Worm (Caenorhabditis elegans) whole organism, early embryonic: ENCODE data around the gene cdc-50.B.
"Not testable (repeated sequence)": the region's sequence is repeated elsewhere in the genome, so short reads cannot be mapped to it uniquely, and the experiment has no call there.

Source experiments
- B0310.2 ChIP-seq: sonication (generic microtip); optimal IDR thresholded peaks from 2 replicates; lab custom pipeline; 2016; ENCODE audit warnings: mild to moderate bottlenecking, missing genetic modification characterization, missing compliant biosample characterization
- F13C5.2 ChIP-seq: sonication (generic microtip); optimal IDR thresholded peaks from 2 replicates; lab custom pipeline; 2017; ENCODE audit warnings: mild to moderate bottlenecking, missing genetic modification characterization, inconsistent platforms, missing compliant biosample characterization
- aly-1 ChIP-seq: sonication (generic microtip); optimal IDR thresholded peaks from 2 replicates; lab custom pipeline; 2016; ENCODE audit warnings: missing genetic modification characterization, missing compliant biosample characterization
- ama-1 ChIP-seq: fragments of 150-350 bp; optimal IDR thresholded peaks from 2 replicates; lab custom pipeline; 2014
- ceh-13 ChIP-seq: fragments of 200-800 bp; sonication (Bioruptor generic); optimal IDR thresholded peaks from 2 replicates; lab custom pipeline; 2018; ENCODE audit warnings: mild to moderate bottlenecking, missing genetic modification characterization, missing compliant biosample characterization
- ceh-36 ChIP-seq: sonication (generic microtip); optimal IDR thresholded peaks from 2 replicates; lab custom pipeline; 2016; ENCODE audit warnings: missing genetic modification characterization, inconsistent platforms, missing compliant biosample characterization
- ets-7 ChIP-seq: sonication (generic microtip); optimal IDR thresholded peaks from 2 replicates; lab custom pipeline; 2016; ENCODE audit warnings: missing genotype, missing genetic modification characterization, missing compliant biosample characterization
- flt-1 ChIP-seq: fragments of 200-800 bp; sonication (Bioruptor generic); IDR thresholded peaks from 2 replicates; pipeline ENCODE4 v1.3.6; 2022; ENCODE audit warnings: missing genetic modification characterization, missing compliant biosample characterization
- hmbx-1 ChIP-seq: sonication (generic microtip); optimal IDR thresholded peaks from 2 replicates; lab custom pipeline; 2016; ENCODE audit warnings: mild to moderate bottlenecking, missing genetic modification characterization, missing compliant biosample characterization
- hmg-4 ChIP-seq: fragments of 200-800 bp; sonication (Bioruptor generic); optimal IDR thresholded peaks from 2 replicates; lab custom pipeline; 2018; ENCODE audit warnings: mild to moderate bottlenecking, missing genetic modification characterization, missing compliant biosample characterization
- hnd-1 ChIP-seq: sonication (generic microtip); optimal IDR thresholded peaks from 2 replicates; lab custom pipeline; 2016; ENCODE audit warnings: missing genetic modification characterization, missing compliant biosample characterization
- pes-1 ChIP-seq: fragments of 200-800 bp; sonication (Bioruptor generic); IDR thresholded peaks from 2 replicates; pipeline ENCODE4 v1.3.6; 2022; ENCODE audit warnings: missing genetic modification reagents, missing genetic modification characterization, missing compliant biosample characterization
- scrt-1 ChIP-seq: fragments of 200-800 bp; sonication (Bioruptor generic); IDR thresholded peaks from 2 replicates; pipeline ENCODE4 v1.3.6; 2022; ENCODE audit warnings: missing genetic modification characterization, missing compliant biosample characterization
- sea-1 ChIP-seq: fragments of 200-800 bp; sonication (Bioruptor generic); conservative IDR thresholded peaks from 2 replicates; pipeline ENCODE4 v1.3.6; 2022; ENCODE audit warnings: missing genetic modification characterization, missing compliant biosample characterization
- tbx-11 ChIP-seq: fragments of 200-800 bp; sonication (Bioruptor generic); IDR thresholded peaks from 2 replicates; pipeline ENCODE4 v1.3.6; 2022; ENCODE audit warnings: missing genetic modification characterization, missing compliant biosample characterization
- tbx-37 ChIP-seq: fragments of 200-800 bp; sonication (Bioruptor generic); conservative IDR thresholded peaks from 2 replicates; pipeline ENCODE4 v1.3.6; 2022; ENCODE audit warnings: missing genetic modification reagents, missing genetic modification characterization, missing compliant biosample characterization
- tra-4 ChIP-seq: sonication (generic microtip); optimal IDR thresholded peaks from 2 replicates; lab custom pipeline; 2017; ENCODE audit warnings: missing genetic modification characterization, missing compliant biosample characterization

Gene cdc-50.B

DNA sequence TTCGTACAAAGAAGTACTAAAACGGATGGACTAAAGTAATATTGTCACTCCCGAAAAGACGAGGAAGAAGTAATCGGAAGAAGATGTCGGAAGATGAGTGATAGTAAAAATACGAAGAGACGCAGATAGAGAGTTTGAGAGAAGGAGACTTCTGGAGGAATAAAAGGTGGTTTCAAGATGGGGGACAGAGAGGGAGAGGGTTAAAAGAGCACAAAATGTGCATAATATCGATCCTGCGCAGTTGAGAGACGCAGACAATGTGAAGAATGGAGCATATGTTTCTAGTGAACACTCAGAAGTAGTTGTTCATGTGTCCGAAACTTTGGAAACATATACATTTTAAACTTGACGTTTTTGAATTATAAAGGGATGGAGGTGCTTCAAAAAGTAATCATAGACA lies 2.2 kb upstream of the cdc-50.B start:
- TF ChIP-seq ceh-13 (GFP tag; lab: Kevin White, UChicago) (no peak), ceh-36 (no peak), tra-4 (tag; lab: Kevin White, UChicago) (no peak), pes-1 (GFP tag; lab: Robert Waterston, UW) (no peak), sea-1 (no peak), F13C5.2 (tag; lab: Kevin White, UChicago) (peak; percentile 9), flt-1 (GFP tag; lab: Robert Waterston, UW) (no peak), ets-7 (no peak), tbx-11 (GFP tag; lab: Robert Waterston, UW) (no peak)

DNA sequence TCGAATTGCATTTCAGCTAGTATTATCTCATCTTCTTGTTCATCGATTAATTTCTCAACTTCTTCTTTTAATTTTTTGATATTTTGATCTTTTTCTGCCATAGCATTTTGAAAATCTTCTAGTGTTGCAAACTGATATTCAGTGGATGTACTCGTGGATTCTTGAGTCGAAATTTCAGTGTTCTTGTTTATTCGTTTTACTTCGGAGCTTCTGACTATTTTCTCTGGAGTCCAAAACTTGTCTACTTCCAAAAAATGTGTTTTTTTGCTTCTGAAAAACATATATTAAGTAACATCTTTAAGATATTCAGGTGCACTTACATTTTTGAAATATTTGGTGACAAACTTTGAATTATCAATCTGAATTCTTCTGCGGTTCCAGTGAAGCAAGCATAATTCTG lies 4.9 kb downstream of the cdc-50.B start, which contains the start of gene F20C5.5:
F20C5.5 (minus strand) TSS at position 101 of the 400 bp plus-strand sequence.
- no peak for TF ChIP-seq ama-1 (lab: Kevin White, UChicago)
- TF ChIP-seq ets-7, result no peak
- no peak for TF ChIP-seq aly-1
- TF ChIP-seq flt-1 (GFP tag; lab: Robert Waterston, UW), result no peak
- no peak for TF ChIP-seq hnd-1

DNA sequence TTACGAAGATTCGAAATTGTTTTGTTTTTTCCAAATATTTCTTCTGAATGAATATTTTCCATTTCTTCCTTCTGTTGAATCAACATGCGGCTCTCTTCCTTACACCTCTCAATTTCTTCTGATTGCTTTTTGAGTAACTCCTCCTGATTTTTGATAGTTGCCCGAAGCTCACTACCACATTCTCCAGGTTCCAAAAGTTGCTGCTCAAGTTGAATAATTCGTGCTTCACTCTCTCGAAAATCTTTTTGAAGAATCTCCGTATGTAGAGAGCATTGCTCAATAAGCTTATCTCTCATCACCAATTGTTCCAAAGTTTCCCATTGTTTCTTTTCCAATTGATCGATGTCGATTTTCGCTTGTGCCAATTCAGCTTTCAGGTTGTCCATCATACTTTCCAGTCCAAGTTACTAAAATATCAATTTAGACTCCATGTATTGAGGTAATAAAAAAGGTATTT lies 8.2 kb downstream of the cdc-50.B start, which contains the start of gene F20C5.6:
F20C5.6 (minus strand) TSS at position 407 of the 457 bp plus-strand sequence.
- TF ChIP-seq sea-1 (no peak), ama-1 (lab: Kevin White, UChicago) (peak; percentile 93)

DNA sequence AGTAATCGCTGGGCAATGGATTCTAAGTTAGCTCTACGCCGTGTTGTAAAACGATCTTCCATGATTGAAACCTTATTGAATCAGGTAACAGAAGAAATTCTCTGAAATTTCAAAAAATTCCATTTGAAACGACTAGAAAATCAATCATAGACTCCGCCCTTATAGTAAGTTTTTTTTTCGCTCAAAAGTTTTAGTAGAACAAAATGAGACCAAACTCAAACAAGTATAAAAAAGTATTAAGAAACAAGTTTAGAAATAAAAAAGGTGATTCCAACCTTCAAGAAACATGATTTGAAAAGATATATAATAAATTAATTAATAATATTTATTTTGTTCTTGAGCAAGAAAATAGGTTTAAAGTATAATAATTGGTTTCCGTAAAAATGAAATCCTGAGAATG lies 13.4 kb downstream of the cdc-50.B start, which contains the start of gene C33D9.6:
C33D9.6 (minus strand) TSS at position 101 of the 400 bp plus-strand sequence.
- TF ChIP-seq hmbx-1 (no peak), ets-7 (no peak), F13C5.2 (tag; lab: Kevin White, UChicago) (no peak), flt-1 (GFP tag; lab: Robert Waterston, UW) (no peak), ceh-36 (no peak)

DNA sequence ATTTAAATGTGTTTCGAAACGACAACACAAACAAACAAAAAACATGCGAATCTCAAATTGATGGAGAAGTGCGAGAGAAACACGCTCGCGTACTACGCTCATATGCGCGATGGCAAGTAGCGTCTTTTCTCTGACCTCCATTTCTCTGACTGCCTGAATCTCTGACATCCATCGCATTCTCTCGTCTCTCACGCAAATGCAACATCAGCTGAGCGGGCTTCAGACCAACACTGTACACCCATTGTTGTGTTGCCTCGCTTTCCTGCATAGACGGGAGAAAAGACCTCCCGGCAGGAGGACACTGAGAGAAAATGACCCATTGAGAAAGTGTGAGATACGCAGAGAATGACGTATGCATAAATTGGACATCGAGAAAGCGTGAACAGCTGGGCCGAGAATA lies 17.5 kb downstream of the cdc-50.B start:
- TF ChIP-seq sea-1 (0 out of 2 replicates have a peak, but pooled peaks have one; percentile 23), scrt-1 (0 out of 2 replicates have a peak, but pooled peaks have one; percentile 31), ama-1 (lab: Kevin White, UChicago) (no peak), ets-7 (no peak), ceh-36 (no peak), hnd-1 (no peak), B0310.2 (tag; lab: Kevin White, UChicago) (no peak), hmg-4 (GFP tag; lab: Kevin White, UChicago) (peak; percentile 96), flt-1 (GFP tag; lab: Robert Waterston, UW) (0 out of 2 replicates have a peak, but pooled peaks have one; percentile 6), tra-4 (tag; lab: Kevin White, UChicago) (no peak), hmbx-1 (no peak), pes-1 (GFP tag; lab: Robert Waterston, UW) (no peak), tbx-11 (GFP tag; lab: Robert Waterston, UW) (no peak), tbx-37 (GFP tag; lab: Robert Waterston, UW) (no peak), F13C5.2 (tag; lab: Kevin White, UChicago) (peak; percentile 33), ceh-13 (GFP tag; lab: Kevin White, UChicago) (no peak), aly-1 (peak; percentile 35)

DNA sequence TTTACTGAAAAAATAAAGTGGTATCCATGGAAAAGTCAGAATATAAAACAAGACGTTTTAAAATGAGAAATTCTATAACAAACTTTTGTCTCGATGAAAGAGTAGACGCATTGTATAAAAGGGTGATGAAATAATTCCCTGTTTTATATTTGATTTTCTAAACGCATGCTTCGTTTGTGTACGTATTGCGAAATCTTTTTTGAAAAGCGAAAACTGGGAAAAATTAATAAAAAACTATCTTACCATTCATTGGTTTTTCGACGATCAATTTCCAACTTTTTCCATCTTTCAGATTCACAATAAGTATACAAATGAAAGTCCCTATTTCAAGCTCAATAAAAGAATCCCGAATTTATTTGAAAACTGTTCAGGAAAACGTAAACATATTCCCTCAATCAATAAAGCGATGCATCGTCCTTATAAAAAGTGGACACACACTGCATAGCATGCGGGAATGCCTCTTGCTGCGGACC lies 20.2 kb downstream of the cdc-50.B start, which contains the start of gene C33D9.13:
C33D9.13 (minus strand) TSS at position 423 of the 473 bp plus-strand sequence.
- TF ChIP-seq ceh-13 (GFP tag; lab: Kevin White, UChicago) (no peak), scrt-1 (no peak), pes-1 (GFP tag; lab: Robert Waterston, UW) (no peak), hmg-4 (GFP tag; lab: Kevin White, UChicago) (no peak), hmbx-1 (no peak), flt-1 (GFP tag; lab: Robert Waterston, UW) (no peak), sea-1 (no peak), ceh-36 (no peak), B0310.2 (tag; lab: Kevin White, UChicago) (no peak), ets-7 (no peak), tra-4 (tag; lab: Kevin White, UChicago) (no peak)

DNA sequence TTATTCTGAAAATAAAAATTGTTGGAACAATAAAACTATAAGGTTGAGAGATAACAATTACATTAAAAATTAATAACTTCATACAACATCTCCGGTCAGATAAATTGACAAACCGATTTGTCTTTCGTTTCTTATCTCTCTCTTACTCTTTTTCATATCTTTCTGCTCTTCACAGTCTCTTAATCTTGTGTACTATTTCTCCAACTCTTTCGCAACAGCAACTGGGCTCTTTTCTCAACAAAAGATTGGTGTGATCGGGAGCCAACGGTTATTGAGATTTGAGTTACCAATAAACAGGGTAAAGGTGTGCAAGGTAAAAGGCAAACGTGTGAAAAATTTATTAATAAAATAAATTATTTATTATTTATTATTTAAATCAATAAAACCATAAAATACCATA lies 22.0 kb downstream of the cdc-50.B start, which contains the start of gene C33D9.8:
C33D9.8 (minus strand) TSS at position 99 of the 400 bp plus-strand sequence.
- TF ChIP-seq aly-1, result no peak
- TF ChIP-seq flt-1 (GFP tag; lab: Robert Waterston, UW), result no peak
- TF ChIP-seq tbx-37 (GFP tag; lab: Robert Waterston, UW), result no peak
- no peak for TF ChIP-seq B0310.2 (tag; lab: Kevin White, UChicago)
- TF ChIP-seq tra-4 (tag; lab: Kevin White, UChicago), result no peak

DNA sequence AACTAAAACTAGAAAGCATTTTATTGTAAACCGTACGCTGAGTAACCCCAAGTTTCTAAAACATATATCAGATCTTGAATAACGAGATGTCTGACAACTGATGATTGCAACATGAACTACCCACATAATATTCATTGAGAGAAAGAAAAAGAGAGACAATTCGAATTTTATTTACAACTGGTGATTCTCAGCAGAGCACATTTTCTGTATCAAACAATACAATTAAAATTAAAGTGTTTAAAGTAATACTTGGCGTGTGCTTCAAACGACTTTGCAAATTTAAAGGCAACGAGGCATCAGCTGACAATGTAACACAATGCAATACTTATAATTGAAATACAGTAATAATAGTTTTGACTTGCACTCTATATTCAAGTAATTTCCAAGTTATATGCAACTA lies 23.4 kb downstream of the cdc-50.B start, which contains the start of gene C33D9.10:
C33D9.10 (minus strand) TSS at position 101 of the 400 bp plus-strand sequence.
- TF ChIP-seq B0310.2 (tag; lab: Kevin White, UChicago); tbx-11 (GFP tag; lab: Robert Waterston, UW); ama-1 (lab: Kevin White, UChicago): not testable (repeated sequence)

DNA sequence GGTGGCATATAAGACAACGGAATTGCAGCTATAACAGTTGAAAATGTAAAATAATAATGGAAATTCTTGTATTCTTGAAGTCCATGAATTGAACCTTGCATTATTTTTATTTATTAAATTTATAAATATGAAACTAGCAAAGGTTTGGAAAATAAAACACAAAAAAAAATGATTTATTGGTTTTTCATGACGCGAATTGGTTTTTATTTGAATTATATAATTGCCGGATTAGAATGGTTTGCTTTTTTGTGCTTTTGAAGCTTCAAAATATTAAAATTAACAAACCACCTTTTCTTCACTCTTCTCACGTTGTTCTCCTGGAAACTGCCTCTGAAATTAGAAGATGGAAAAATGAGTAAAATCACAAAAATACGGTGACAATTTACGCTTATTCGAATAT lies 25.5 kb downstream of the cdc-50.B start, which contains the start of gene sru-35:
sru-35 (minus strand) TSS at position 101 of the 400 bp plus-strand sequence.
- TF ChIP-seq sea-1, result no peak
